Worm (Caenorhabditis elegans) whole organism, early embryonic: ENCODE results near the gene srz-19.

Source experiments
- F13C5.2 ChIP-seq: sonication (generic microtip); optimal IDR thresholded peaks from 2 replicates; lab custom pipeline; 2017; ENCODE audit warnings: mild to moderate bottlenecking, missing genetic modification characterization, inconsistent platforms, missing compliant biosample characterization
- aly-1 ChIP-seq: sonication (generic microtip); optimal IDR thresholded peaks from 2 replicates; lab custom pipeline; 2016; ENCODE audit warnings: missing genetic modification characterization, missing compliant biosample characterization
- ama-1 ChIP-seq: fragments of 150-350 bp; optimal IDR thresholded peaks from 2 replicates; lab custom pipeline; 2014
- ceh-36 ChIP-seq: sonication (generic microtip); optimal IDR thresholded peaks from 2 replicates; lab custom pipeline; 2016; ENCODE audit warnings: missing genetic modification characterization, inconsistent platforms, missing compliant biosample characterization
- ets-7 ChIP-seq: sonication (generic microtip); optimal IDR thresholded peaks from 2 replicates; lab custom pipeline; 2016; ENCODE audit warnings: missing genotype, missing genetic modification characterization, missing compliant biosample characterization
- flt-1 ChIP-seq: fragments of 200-800 bp; sonication (Bioruptor generic); IDR thresholded peaks from 2 replicates; pipeline ENCODE4 v1.3.6; 2022; ENCODE audit warnings: missing genetic modification characterization, missing compliant biosample characterization
- hmbx-1 ChIP-seq: sonication (generic microtip); optimal IDR thresholded peaks from 2 replicates; lab custom pipeline; 2016; ENCODE audit warnings: mild to moderate bottlenecking, missing genetic modification characterization, missing compliant biosample characterization
- hnd-1 ChIP-seq: sonication (generic microtip); optimal IDR thresholded peaks from 2 replicates; lab custom pipeline; 2016; ENCODE audit warnings: missing genetic modification characterization, missing compliant biosample characterization
- pes-1 ChIP-seq: fragments of 200-800 bp; sonication (Bioruptor generic); IDR thresholded peaks from 2 replicates; pipeline ENCODE4 v1.3.6; 2022; ENCODE audit warnings: missing genetic modification reagents, missing genetic modification characterization, missing compliant biosample characterization
- scrt-1 ChIP-seq: fragments of 200-800 bp; sonication (Bioruptor generic); IDR thresholded peaks from 2 replicates; pipeline ENCODE4 v1.3.6; 2022; ENCODE audit warnings: missing genetic modification characterization, missing compliant biosample characterization
- sea-1 ChIP-seq: fragments of 200-800 bp; sonication (Bioruptor generic); conservative IDR thresholded peaks from 2 replicates; pipeline ENCODE4 v1.3.6; 2022; ENCODE audit warnings: missing genetic modification characterization, missing compliant biosample characterization
- tbx-11 ChIP-seq: fragments of 200-800 bp; sonication (Bioruptor generic); IDR thresholded peaks from 2 replicates; pipeline ENCODE4 v1.3.6; 2022; ENCODE audit warnings: missing genetic modification characterization, missing compliant biosample characterization
- tbx-37 ChIP-seq: fragments of 200-800 bp; sonication (Bioruptor generic); conservative IDR thresholded peaks from 2 replicates; pipeline ENCODE4 v1.3.6; 2022; ENCODE audit warnings: missing genetic modification reagents, missing genetic modification characterization, missing compliant biosample characterization
- tra-4 ChIP-seq: sonication (generic microtip); optimal IDR thresholded peaks from 2 replicates; lab custom pipeline; 2017; ENCODE audit warnings: missing genetic modification characterization, missing compliant biosample characterization

ce11 chrIV:3892027-3892426 is 27.6 kb upstream of the srz-19 start, which contains the start of gene F56D6.9:
- TF ChIP-seq ama-1 (lab: Kevin White, UChicago) (no peak), tra-4 (tag; lab: Kevin White, UChicago) (no peak), ets-7 (no peak), flt-1 (GFP tag; lab: Robert Waterston, UW) (no peak), hmbx-1 (tag; lab: Kevin White, UChicago) (no peak), tbx-11 (GFP tag; lab: Robert Waterston, UW) (no peak), aly-1 (tag; lab: Kevin White, UChicago) (no peak), pes-1 (GFP tag; lab: Robert Waterston, UW) (no peak), F13C5.2 (tag; lab: Kevin White, UChicago) (no peak), scrt-1 (GFP tag; lab: Robert Waterston, UW) (no peak), hnd-1 (tag; lab: Kevin White, UChicago) (no peak), ceh-36 (tag; lab: Kevin White, UChicago) (no peak), sea-1 (GFP tag; lab: Robert Waterston, UW) (no peak), tbx-37 (GFP tag; lab: Robert Waterston, UW) (no peak)
